Worm (Caenorhabditis elegans) whole organism, L3 larva: ENCODE results near the gene F32G8.2.

Experiments
- aly-2 ChIP-seq: fragments of 150-350 bp; optimal IDR thresholded peaks from 2 replicates; lab custom pipeline; 2014; ENCODE audit warnings: missing biosample characterization, missing genetic modification characterization
- ama-1 ChIP-seq: fragments of 150-350 bp; optimal IDR thresholded peaks from 2 replicates; lab custom pipeline; 2018
- fkh-10 ChIP-seq: sonication (generic microtip); optimal IDR thresholded peaks from 2 replicates; lab custom pipeline; 2017; ENCODE audit warnings: missing biosample characterization, missing genetic modification reagents, missing genetic modification characterization
- fos-1 ChIP-seq: fragments of 150-350 bp; optimal IDR thresholded peaks from 2 replicates; lab custom pipeline; 2014; ENCODE audit warnings: missing biosample characterization, missing genetic modification characterization
- lin-39 ChIP-seq: fragments of 150-350 bp; optimal IDR thresholded peaks from 2 replicates; lab custom pipeline; 2018; ENCODE audit warnings: missing biosample characterization, missing genetic modification reagents, missing genetic modification characterization
- mdl-1 ChIP-seq: fragments of 150-350 bp; optimal IDR thresholded peaks from 2 replicates; lab custom pipeline; 2014; ENCODE audit warnings: missing biosample characterization, missing genetic modification characterization
- mml-1 ChIP-seq: fragments of 150-350 bp; sonication (generic microtip); optimal IDR thresholded peaks from 3 replicates; lab custom pipeline; 2014; ENCODE audit warnings: missing biosample characterization, missing genetic modification characterization
- nhr-28 ChIP-seq: fragments of 150-350 bp; optimal IDR thresholded peaks from 2 replicates; lab custom pipeline; 2014; ENCODE audit warnings: missing biosample characterization, missing genetic modification characterization
- sea-2 ChIP-seq: fragments of 150-350 bp; sonication (generic microtip); optimal IDR thresholded peaks from 4 replicates; lab custom pipeline; 2014; ENCODE audit warnings: missing biosample characterization, missing genetic modification reagents, missing genetic modification characterization
- skn-1 ChIP-seq: fragments of 150-350 bp; optimal IDR thresholded peaks from 2 replicates; lab custom pipeline; 2014; ENCODE audit warnings: missing biosample characterization, missing genetic modification characterization
- snpc-4 ChIP-seq: fragments of 150-350 bp; optimal IDR thresholded peaks from 2 replicates; lab custom pipeline; 2014; ENCODE audit warnings: missing biosample characterization, missing genetic modification characterization
- tbx-2 ChIP-seq: sonication (generic microtip); optimal IDR thresholded peaks from 2 replicates; lab custom pipeline; 2016; ENCODE audit warnings: mild to moderate bottlenecking, missing genetic modification characterization, missing compliant biosample characterization
- zag-1 ChIP-seq: fragments of 150-350 bp; optimal IDR thresholded peaks from 2 replicates; lab custom pipeline; 2014; ENCODE audit warnings: missing biosample characterization, missing genetic modification characterization

- TF ChIP-seq ama-1 (no peak), sea-2 (GFP tag; lab: Kevin White, UChicago) (no peak), mdl-1 (no peak), skn-1 (no peak), snpc-4 (tag; lab: Kevin White, UChicago) (no peak), nhr-28 (tag; lab: Kevin White, UChicago) (no peak), tbx-2 (no peak), fos-1 (tag; lab: Kevin White, UChicago) (no peak), fkh-10 (GFP tag; lab: Kevin White, UChicago) (no peak), aly-2 (tag; lab: Kevin White, UChicago) (no peak), mml-1 (tag; lab: Kevin White, UChicago) (no peak), zag-1 (tag; lab: Kevin White, UChicago) (no peak), lin-39 (tag; lab: Kevin White, UChicago) (no peak)
Observed at ce11 chrV:10597234-10597633, 47.4 kb downstream of the F32G8.2 start, which contains the start of gene T21C9.13.
